Worm (Caenorhabditis elegans): ENCODE data around the gene T01E8.1.

The T01E8.1 gene

ce11 chrII:10252048-10252447, 45.5 kb downstream of the T01E8.1 start:
- TF ChIP-seq efl-3 (GFP tag; optimal IDR thresholded peaks at IDR 0.05) (no peak), snu-23 (GFP tag; optimal IDR thresholded peaks at IDR 0.05) (no peak), mep-1 (tag; optimal IDR thresholded peaks at IDR 0.05) (no peak), nhr-84 (tag; optimal IDR thresholded peaks at IDR 0.05) (no peak), tlp-1 (tag; optimal IDR thresholded peaks at IDR 0.05) (no peak), Y116A8C.19 (tag; optimal IDR thresholded peaks at IDR 0.05; ENCODE audit: borderline replicate concordance) (no peak), pqm-1 (tag; optimal IDR thresholded peaks at IDR 0.05) (no peak), ces-1 (GFP tag; optimal IDR thresholded peaks at IDR 0.05) (no peak)

Data from whole organism, L1 larva.